Fruit fly (Drosophila melanogaster): ENCODE results near the gene CG8993.

CG8993 gene

DNA sequence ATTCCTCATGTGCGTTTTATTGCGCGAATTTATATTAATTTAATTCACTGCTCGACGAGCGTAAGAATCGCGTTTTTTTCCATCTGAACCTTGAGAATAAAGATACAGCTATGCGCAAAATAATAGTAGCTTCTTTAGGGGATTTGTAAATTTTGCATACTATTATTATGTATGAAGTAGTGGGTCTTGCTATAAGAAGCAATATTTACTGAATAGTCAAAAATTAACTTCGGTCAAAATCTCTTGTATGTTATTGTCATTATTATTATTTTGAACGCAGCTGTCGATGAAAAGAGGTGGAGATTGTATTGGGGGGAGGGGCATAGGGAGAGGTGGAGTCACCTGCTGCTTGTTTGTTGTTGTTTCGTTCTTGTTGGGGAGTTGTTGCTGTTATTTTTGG is 46.8 kb downstream of the CG8993 start (continued):
- TF ChIP-seq Hr38 (GFP tag; optimal IDR thresholded peaks at IDR 0.05) = no peak
- peak; percentile 93 for TF ChIP-seq CG11762 (GFP tag; optimal IDR thresholded peaks at IDR 0.05; ENCODE audit: insufficient read depth)
- TF ChIP-seq Met (GFP tag; optimal IDR thresholded peaks at IDR 0.05) = peak; percentile 86
- peak; percentile 81; the same call in 2 of the 3 replicates for TF ChIP-seq CG8119 (GFP tag; IDR thresholded peaks at IDR 0.05)
- TF ChIP-seq CG6792 (GFP tag; optimal IDR thresholded peaks at IDR 0.05) = peak; percentile 82
- peak; percentile 77 for TF ChIP-seq CG8632 (GFP tag; optimal IDR thresholded peaks at IDR 0.05)
- TF ChIP-seq CG11294 (GFP tag; IDR thresholded peaks at IDR 0.05) = peak; percentile 73
- TF ChIP-seq CG1621 (tag; optimal IDR thresholded peaks at IDR 0.05) = peak; percentile 84
- peak; percentile 95 for TF ChIP-seq cyc (GFP tag; optimal IDR thresholded peaks at IDR 0.05)
- TF ChIP-seq svp (GFP tag) = peak; percentile 99
- TF ChIP-seq Ets21C (GFP tag; optimal IDR thresholded peaks at IDR 0.05) = peak; percentile 71
- peak; percentile 95 for TF ChIP-seq CG6163 (GFP tag; IDR thresholded peaks at IDR 0.05)
- TF ChIP-seq CG32006 (GFP tag; optimal IDR thresholded peaks at IDR 0.05) = peak; percentile 73
- peak; percentile 82 for TF ChIP-seq pdm3 (GFP tag; optimal IDR thresholded peaks at IDR 0.05)
- TF ChIP-seq topi (GFP tag; optimal IDR thresholded peaks at IDR 0.05) = peak; percentile 97
- peak; percentile 96 for TF ChIP-seq CG10669 (GFP tag; optimal IDR thresholded peaks at IDR 0.05)
- peak; percentile 65 for TF ChIP-seq Hr4 (GFP tag; optimal IDR thresholded peaks at IDR 0.05)
- TF ChIP-seq ss (GFP tag; optimal IDR thresholded peaks at IDR 0.05) = peak; percentile 90 to 95
- TF ChIP-seq CG6854 (GFP tag; optimal IDR thresholded peaks at IDR 0.05) = peak; percentile 89
- TF ChIP-seq esn (GFP tag; optimal IDR thresholded peaks at IDR 0.05) = peak; percentile 86
- peak; percentile 78 for TF ChIP-seq CG8319 (GFP tag; optimal IDR thresholded peaks at IDR 0.05)
- peak; percentile 93 for TF ChIP-seq CG7368 (GFP tag; optimal IDR thresholded peaks at IDR 0.05)
- TF ChIP-seq fd85E (GFP tag; optimal IDR thresholded peaks at IDR 0.05) = peak; percentile 85

DNA sequence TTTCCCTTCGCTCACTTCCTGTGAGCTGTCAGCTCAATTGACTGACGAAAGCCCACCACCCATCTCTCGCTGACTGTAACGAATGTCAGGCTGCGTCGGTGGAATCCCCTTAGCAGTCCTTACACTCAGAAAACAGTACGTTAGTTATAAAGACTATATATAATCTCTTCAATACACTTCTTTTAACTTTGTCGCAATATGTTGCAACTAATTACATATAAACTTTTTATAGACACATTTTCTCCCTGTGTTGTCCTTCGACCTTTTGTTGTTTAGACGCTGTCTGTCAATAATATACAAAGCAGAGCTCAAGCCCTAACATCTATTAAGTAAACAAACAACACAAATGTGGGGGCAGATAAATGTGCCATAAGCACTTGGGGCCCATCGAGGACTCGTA is 49.1 kb downstream of the CG8993 start:
- no peak for TF ChIP-seq CG8319 (GFP tag; optimal IDR thresholded peaks at IDR 0.05)
- TF ChIP-seq CG6792 (GFP tag; optimal IDR thresholded peaks at IDR 0.05) = no peak
- TF ChIP-seq Hr4 (GFP tag; optimal IDR thresholded peaks at IDR 0.05) = no peak
- peak; percentile 0 for TF ChIP-seq fkh (GFP tag; optimal IDR thresholded peaks at IDR 0.05)

Data from whole organism, prepupa.